Worm (Caenorhabditis elegans) whole organism, late embryonic: Measurements from ENCODE around the gene C10F3.7.
A peak's percentile ranks its signal among the peaks of the same experiment; 100 is the strongest.

ENCODE experiments used
- K09A11.1 ChIP-seq: sonication (generic microtip); optimal IDR thresholded peaks from 2 replicates; lab custom pipeline; 2017; ENCODE audit warnings: antibody characterized with exemption, mild to moderate bottlenecking, missing genetic modification characterization, missing compliant biosample characterization; ENCODE audit not compliant: insufficient read depth
- T23F11.4 ChIP-seq: fragments of 200-800 bp; sonication (Bioruptor generic); optimal IDR thresholded peaks from 2 replicates; lab custom pipeline; 2018; ENCODE audit warnings: mild to moderate bottlenecking, missing genetic modification characterization, missing compliant biosample characterization
- ahr-1 ChIP-seq: sonication (generic microtip); optimal IDR thresholded peaks from 2 replicates; lab custom pipeline; 2016; ENCODE audit warnings: missing genetic modification characterization, missing compliant biosample characterization
- ama-1 ChIP-seq: fragments of 150-350 bp; optimal IDR thresholded peaks from 2 replicates; lab custom pipeline; 2014
- ceh-14 ChIP-seq: sonication (generic microtip); optimal IDR thresholded peaks from 2 replicates; lab custom pipeline; 2016; ENCODE audit warnings: missing genotype, missing genetic modification characterization, missing compliant biosample characterization
- ceh-18 ChIP-seq: sonication (generic microtip); optimal IDR thresholded peaks from 2 replicates; lab custom pipeline; 2016; ENCODE audit warnings: missing genetic modification characterization, missing compliant biosample characterization
- ceh-30 ChIP-seq: fragments of 150-350 bp; optimal IDR thresholded peaks from 2 replicates; lab custom pipeline; 2014; ENCODE audit warnings: missing biosample characterization, missing genetic modification characterization
- ceh-31 ChIP-seq: sonication (generic microtip); optimal IDR thresholded peaks from 2 replicates; lab custom pipeline; 2016; ENCODE audit warnings: missing genetic modification characterization, missing compliant biosample characterization
- ceh-34 ChIP-seq: sonication (generic microtip); optimal IDR thresholded peaks from 2 replicates; lab custom pipeline; 2016; ENCODE audit warnings: mild to moderate bottlenecking, missing genetic modification characterization, missing compliant biosample characterization
- ceh-45 ChIP-seq: fragments of 200-800 bp; sonication (Bioruptor generic); IDR thresholded peaks from 2 replicates; pipeline ENCODE4 v1.3.6; 2022; ENCODE audit warnings: missing genetic modification reagents, missing genetic modification characterization, missing compliant biosample characterization
- ceh-48 ChIP-seq: sonication (generic microtip); optimal IDR thresholded peaks from 2 replicates; lab custom pipeline; 2016; ENCODE audit warnings: missing genetic modification characterization, inconsistent platforms, missing compliant biosample characterization
- ceh-6 ChIP-seq: fragments of 200-800 bp; sonication (Bioruptor generic); optimal IDR thresholded peaks from 2 replicates; lab custom pipeline; 2018; ENCODE audit warnings: mild to moderate bottlenecking, missing genetic modification characterization, missing compliant biosample characterization
- dmd-4 ChIP-seq: sonication (generic microtip); optimal IDR thresholded peaks from 2 replicates; lab custom pipeline; 2016; ENCODE audit warnings: borderline replicate concordance, missing genetic modification characterization, missing compliant biosample characterization
- dve-1 ChIP-seq: sonication (generic microtip); optimal IDR thresholded peaks from 2 replicates; lab custom pipeline; 2017; ENCODE audit warnings: antibody characterized with exemption, mild to moderate bottlenecking, missing genetic modification characterization, missing compliant biosample characterization
- elt-2 ChIP-seq: sonication (generic microtip); optimal IDR thresholded peaks from 2 replicates; lab custom pipeline; 2016; ENCODE audit warnings: missing genetic modification reagents, missing genetic modification characterization, missing compliant biosample characterization
- ets-4 ChIP-seq: sonication (generic microtip); optimal IDR thresholded peaks from 2 replicates; lab custom pipeline; 2016; ENCODE audit warnings: missing genetic modification characterization, missing compliant biosample characterization
- eyg-1 ChIP-seq: sonication (generic microtip); optimal IDR thresholded peaks from 2 replicates; lab custom pipeline; 2016; ENCODE audit warnings: missing genotype, missing genetic modification characterization, missing compliant biosample characterization
- fkh-10 ChIP-seq: fragments of 150-350 bp; optimal IDR thresholded peaks from 2 replicates; lab custom pipeline; 2014; ENCODE audit warnings: missing biosample characterization, missing genetic modification reagents, missing genetic modification characterization
- fkh-6 ChIP-seq: sonication (generic microtip); optimal IDR thresholded peaks from 2 replicates; lab custom pipeline; 2016; ENCODE audit warnings: missing genetic modification characterization, missing compliant biosample characterization
- hlh-13 ChIP-seq: fragments of 200-800 bp; sonication (Bioruptor generic); optimal IDR thresholded peaks from 2 replicates; lab custom pipeline; 2018; ENCODE audit warnings: mild to moderate bottlenecking, missing genetic modification characterization, missing compliant biosample characterization
- hlh-15 ChIP-seq: sonication (generic microtip); optimal IDR thresholded peaks from 2 replicates; lab custom pipeline; 2016; ENCODE audit warnings: missing genetic modification characterization, missing compliant biosample characterization
- hlh-30 ChIP-seq: sonication (generic microtip); optimal IDR thresholded peaks from 2 replicates; lab custom pipeline; 2017; ENCODE audit warnings: antibody characterized with exemption, missing genetic modification characterization, missing compliant biosample characterization; ENCODE audit not compliant: insufficient read depth
- hlh-8 ChIP-seq: sonication (generic microtip); optimal IDR thresholded peaks from 2 replicates; lab custom pipeline; 2016; ENCODE audit warnings: missing genotype, missing genetic modification characterization, missing compliant biosample characterization
- nfya-1 ChIP-seq: sonication (generic microtip); optimal IDR thresholded peaks from 2 replicates; lab custom pipeline; 2017; ENCODE audit warnings: missing genetic modification characterization, mild to moderate bottlenecking, missing compliant biosample characterization, antibody characterized with exemption, moderate library complexity
- nhr-11 ChIP-seq: fragments of 150-350 bp; optimal IDR thresholded peaks from 2 replicates; lab custom pipeline; 2014; ENCODE audit warnings: missing biosample characterization, missing genetic modification characterization
- nhr-232 ChIP-seq: sonication (generic microtip); optimal IDR thresholded peaks from 2 replicates; lab custom pipeline; 2016; ENCODE audit warnings: missing genetic modification characterization, missing compliant biosample characterization
- npax-4 ChIP-seq: sonication (generic microtip); optimal IDR thresholded peaks from 2 replicates; lab custom pipeline; 2016; ENCODE audit warnings: missing genetic modification characterization, missing compliant biosample characterization
- odd-2 ChIP-seq: sonication (generic microtip); optimal IDR thresholded peaks from 2 replicates; lab custom pipeline; 2017; ENCODE audit warnings: antibody characterized with exemption, mild to moderate bottlenecking, missing genetic modification characterization, missing compliant biosample characterization
- pag-3 ChIP-seq: sonication (generic microtip); optimal IDR thresholded peaks from 2 replicates; lab custom pipeline; 2016; ENCODE audit warnings: missing compliant biosample characterization, missing genetic modification characterization, borderline replicate concordance
- pat-9 ChIP-seq: fragments of 200-800 bp; sonication (Bioruptor generic); optimal IDR thresholded peaks from 2 replicates; lab custom pipeline; 2018; ENCODE audit warnings: mild to moderate bottlenecking, missing genetic modification characterization, moderate library complexity, missing compliant biosample characterization
- pax-1 ChIP-seq: fragments of 150-350 bp; optimal IDR thresholded peaks from 2 replicates; lab custom pipeline; 2014; ENCODE audit warnings: missing biosample characterization, missing genetic modification characterization
- pqm-1 ChIP-seq: sonication (generic microtip); optimal IDR thresholded peaks from 2 replicates; lab custom pipeline; 2016; ENCODE audit warnings: missing genetic modification characterization, missing compliant biosample characterization
- rnt-1 ChIP-seq: sonication (generic microtip); optimal IDR thresholded peaks from 2 replicates; lab custom pipeline; 2016; ENCODE audit warnings: missing genetic modification characterization, missing compliant biosample characterization
- tbx-2 ChIP-seq: sonication (generic microtip); optimal IDR thresholded peaks from 2 replicates; lab custom pipeline; 2016; ENCODE audit warnings: missing genetic modification characterization, missing compliant biosample characterization
- ttx-3 ChIP-seq: sonication (generic microtip); optimal IDR thresholded peaks from 2 replicates; lab custom pipeline; 2016; ENCODE audit warnings: missing genetic modification reagents, missing genetic modification characterization, missing compliant biosample characterization
- unc-3 ChIP-seq, 2 experiments: fragments of 200-800 bp in 1 of 2; sonication (Bioruptor generic) in 1 of 2; sonication (generic microtip) in 1 of 2; conservative IDR thresholded peaks in 1 of 2; optimal IDR thresholded peaks in 1 of 2; 2 replicates each; pipeline versions ENCODE4 v1.3.6 to Lab custom; 2016 to 2022; ENCODE audit warnings: missing compliant biosample characterization in 2 of 2, missing genetic modification characterization in 2 of 2, missing genetic modification reagents in 1 of 2
- unc-42 ChIP-seq: sonication (generic microtip); optimal IDR thresholded peaks from 2 replicates; lab custom pipeline; 2016; ENCODE audit warnings: missing genotype, missing genetic modification characterization, missing compliant biosample characterization
- unc-55 ChIP-seq: sonication (generic microtip); optimal IDR thresholded peaks from 2 replicates; lab custom pipeline; 2017; ENCODE audit warnings: missing biosample characterization, missing genetic modification reagents, missing genetic modification characterization
- unc-86 ChIP-seq: sonication (generic microtip); optimal IDR thresholded peaks from 2 replicates; lab custom pipeline; 2016; ENCODE audit warnings: missing genetic modification characterization, missing compliant biosample characterization
- zip-5 ChIP-seq: sonication (generic microtip); optimal IDR thresholded peaks from 2 replicates; lab custom pipeline; 2016; ENCODE audit warnings: missing genetic modification characterization, missing compliant biosample characterization
- ztf-16 ChIP-seq: sonication (generic microtip); optimal IDR thresholded peaks from 2 replicates; lab custom pipeline; 2017; ENCODE audit warnings: missing genetic modification characterization, missing compliant biosample characterization

Gene C10F3.7

DNA sequence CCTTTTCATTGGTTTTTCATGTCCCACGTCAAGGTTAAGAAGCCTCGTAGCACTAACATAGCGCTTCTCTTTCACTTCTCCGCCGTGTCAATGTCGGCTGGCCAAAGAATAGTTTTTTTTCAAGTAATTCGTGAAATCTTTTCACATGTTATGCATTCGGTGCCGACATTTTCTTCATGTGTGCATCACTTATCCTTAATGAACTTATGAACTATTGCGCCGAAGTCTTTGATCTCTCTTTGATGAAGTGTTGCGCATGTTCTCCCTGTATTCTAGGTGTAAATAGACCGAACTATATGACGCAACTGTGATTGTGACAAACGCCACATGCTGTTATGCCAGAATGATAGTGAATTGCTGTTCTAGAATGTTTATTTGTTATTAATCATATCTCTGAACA lies 35.4 kb upstream of the C10F3.7 start:
- TF ChIP-seq K09A11.1 (tag; lab: Kevin White, UChicago) (no peak), nhr-11 (tag; lab: Kevin White, UChicago) (no peak), ceh-6 (GFP tag; lab: Kevin White, UChicago) (no peak), pag-3 (tag; lab: Kevin White, UChicago) (no peak), ceh-18 (tag; lab: Kevin White, UChicago) (no peak), elt-2 (no peak), zip-5 (tag; lab: Kevin White, UChicago) (no peak), ceh-48 (tag; lab: Kevin White, UChicago) (no peak), ceh-30 (tag; lab: Kevin White, UChicago) (no peak), ama-1 (lab: Kevin White, UChicago) (no peak)

DNA sequence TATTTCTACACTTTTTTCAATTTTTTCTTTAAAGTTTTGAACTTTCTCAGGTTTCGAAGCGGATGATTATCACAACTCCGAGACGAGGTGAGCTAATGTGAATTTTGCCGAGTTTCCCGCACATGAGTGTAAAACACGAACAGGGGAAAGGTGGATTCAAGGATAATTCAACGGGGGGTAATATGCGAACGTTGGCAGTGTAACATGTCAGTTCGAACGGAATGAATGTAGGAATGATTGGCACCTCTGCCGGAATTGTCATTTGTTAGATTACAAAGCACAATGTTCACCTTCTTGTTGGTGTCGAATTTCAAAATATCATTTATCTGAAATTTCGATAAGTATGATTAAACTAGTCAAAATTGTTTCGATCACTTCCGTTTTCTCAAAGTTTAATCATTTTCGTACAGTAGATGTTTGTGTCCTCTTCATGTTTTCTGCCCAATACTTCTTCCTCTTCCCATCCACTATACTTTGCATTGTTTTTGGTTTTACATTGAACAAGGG lies 32.3 kb upstream of the C10F3.7 start, which contains the start of gene picc-1:
TSS of gene picc-1 (plus strand) at position 51 of the 507 bp plus-strand sequence.
- no peak for TF ChIP-seq ets-4 (tag; lab: Kevin White, UChicago)
- TF ChIP-seq odd-2 (tag; lab: Kevin White, UChicago) = no peak
- TF ChIP-seq eyg-1 = no peak
- peak; percentile 76 for TF ChIP-seq unc-55
- no peak for TF ChIP-seq unc-86 (tag; lab: Kevin White, UChicago)
- TF ChIP-seq nfya-1 (tag; lab: Kevin White, UChicago) = no peak
- TF ChIP-seq ceh-34 = peak; percentile 9
- TF ChIP-seq ceh-6 (GFP tag; lab: Kevin White, UChicago) = no peak
- TF ChIP-seq pag-3 (tag; lab: Kevin White, UChicago) = no peak

DNA sequence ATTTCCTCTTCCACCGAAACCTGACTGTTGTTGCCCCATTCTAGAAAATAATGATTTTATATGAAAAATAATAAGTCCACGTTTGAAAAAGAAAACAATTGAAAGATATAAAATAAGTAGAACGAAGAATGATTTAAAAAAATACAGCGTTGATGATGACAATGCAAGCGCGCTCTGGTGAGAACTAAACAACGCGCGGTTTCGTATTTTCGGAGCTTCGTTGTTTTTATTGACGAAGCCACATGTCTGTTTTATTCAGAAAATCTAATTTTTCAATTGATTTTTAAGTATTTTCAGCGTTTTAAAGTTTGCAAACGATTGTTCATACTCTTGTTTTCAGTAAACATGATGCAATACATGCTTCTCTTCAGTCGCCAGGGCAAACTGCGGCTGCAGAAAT lies 31.0 kb upstream of the C10F3.7 start, which contains the start of the genes rpt-2 and aps-1:
TSS of gene rpt-2 (minus strand) at position 40 of the 400 bp plus-strand sequence.
TSS of gene aps-1 (plus strand) at position 341 of the 400 bp plus-strand sequence.
- TF ChIP-seq K09A11.1 (tag; lab: Kevin White, UChicago) (peak; percentile 34), T23F11.4 (GFP tag; lab: Kevin White, UChicago) (no peak), nfya-1 (tag; lab: Kevin White, UChicago) (peak; percentile 51), npax-4 (no peak), dve-1 (tag; lab: Kevin White, UChicago) (peak; percentile 55), hlh-30 (peak; percentile 30), hlh-13 (GFP tag; lab: Kevin White, UChicago) (no peak), elt-2 (peak; percentile 38), ceh-34 (peak; percentile 34), ceh-31 (tag; lab: Kevin White, UChicago) (peak; percentile 48), hlh-8 (tag; lab: Kevin White, UChicago) (peak; percentile 32), tbx-2 (tag; lab: Kevin White, UChicago) (peak; percentile 27), pax-1 (tag; lab: Kevin White, UChicago) (peak; percentile 51), unc-42 (peak; percentile 63)

- no peak for TF ChIP-seq unc-3 (GFP tag; conservative IDR thresholded peaks at IDR 0.05; lab: Robert Waterston, UW)
- TF ChIP-seq unc-3 (tag; optimal IDR thresholded peaks at IDR 0.05; lab: Kevin White, UChicago) = no peak
- TF ChIP-seq ahr-1 (tag; lab: Kevin White, UChicago) = no peak
- TF ChIP-seq npax-4 = no peak
- TF ChIP-seq nhr-232 (tag; lab: Kevin White, UChicago) = no peak
- no peak for TF ChIP-seq dmd-4 (tag; lab: Kevin White, UChicago)
- TF ChIP-seq, all 69 proteins: peak for 0
Measured at ce11 chrV:6016097-6016496, 29.4 kb upstream of the C10F3.7 start.

ce11 chrV:6015546-6016089 lies 29.0 kb upstream of the C10F3.7 start:
- TF ChIP-seq hlh-15 (tag; lab: Kevin White, UChicago) (no peak), pqm-1 (tag; lab: Kevin White, UChicago) (no peak), rnt-1 (no peak), pax-1 (tag; lab: Kevin White, UChicago) (no peak), dve-1 (tag; lab: Kevin White, UChicago) (no peak), fkh-10 (no peak), ceh-14 (tag; lab: Kevin White, UChicago) (no peak), ztf-16 (tag; lab: Kevin White, UChicago) (no peak), unc-3 (GFP tag; conservative IDR thresholded peaks at IDR 0.05; lab: Robert Waterston, UW) (no peak), unc-3 (tag; optimal IDR thresholded peaks at IDR 0.05; lab: Kevin White, UChicago) (no peak), ttx-3 (tag; lab: Kevin White, UChicago) (no peak), hlh-13 (GFP tag; lab: Kevin White, UChicago) (no peak), ahr-1 (tag; lab: Kevin White, UChicago) (no peak), ceh-45 (no peak), fkh-6 (no peak), tbx-2 (tag; lab: Kevin White, UChicago) (no peak), pat-9 (tag; lab: Kevin White, UChicago) (no peak)
